Worm (Caenorhabditis elegans): ENCODE results near the gene cyp-44A1.
A peak's percentile ranks its signal among the peaks of the same experiment; 100 is the strongest.

cyp-44A1 gene

ce11 chrII:5543476-5544144 lies 39.8 kb downstream of the cyp-44A1 start (continued):
- TF ChIP-seq arid-1 (GFP tag; conservative IDR thresholded peaks at IDR 0.05) (peak; percentile 96), ama-1 (optimal IDR thresholded peaks at IDR 0.05) (peak; percentile 100), daf-19 (GFP tag; conservative IDR thresholded peaks at IDR 0.05) (peak; percentile 95), Y5F2A.4 (GFP tag; optimal IDR thresholded peaks at IDR 0.05) (peak; percentile 86), dmd-6 (GFP tag; IDR thresholded peaks at IDR 0.05) (peak; percentile 98), mep-1 (tag; optimal IDR thresholded peaks at IDR 0.05) (peak; percentile 99), daf-8 (GFP tag; IDR thresholded peaks at IDR 0.05) (peak; percentile 84; the same call in 1 of the 2 replicates), daf-12 (tag; optimal IDR thresholded peaks at IDR 0.05) (no peak), dve-1 (tag; optimal IDR thresholded peaks at IDR 0.05; ENCODE audit: insufficient read depth) (peak; percentile 99), nhr-25 (tag; optimal IDR thresholded peaks at IDR 0.05; ENCODE audit: borderline replicate concordance, insufficient read depth) (peak; percentile 97), php-3 (GFP tag; IDR thresholded peaks at IDR 0.05) (peak; percentile 86), ceh-82 (tag; optimal IDR thresholded peaks at IDR 0.05) (no peak), madf-9 (GFP tag; conservative IDR thresholded peaks at IDR 0.05) (peak; percentile 94), madf-5 (GFP tag; IDR thresholded peaks at IDR 0.05) (peak in 1 of 2 experiments; percentile 33; a peak in 1 of 4 replicates), egl-27 (tag; optimal IDR thresholded peaks at IDR 0.05) (no peak), zfp-2 (tag; optimal IDR thresholded peaks at IDR 0.05) (peak; percentile 79), saeg-2 (GFP tag; IDR thresholded peaks at IDR 0.05) (peak; percentile 95), hmg-1.1 (GFP tag; IDR thresholded peaks at IDR 0.05) (peak; percentile 99), zag-1 (tag; optimal IDR thresholded peaks at IDR 0.05) (peak; percentile 95), mes-2 (tag; optimal IDR thresholded peaks at IDR 0.05; ENCODE audit: poor library complexity, severe bottlenecking) (peak; percentile 97), tra-1 (GFP tag; IDR thresholded peaks at IDR 0.05) (peak; percentile 96), hlh-11 (tag; optimal IDR thresholded peaks at IDR 0.05) (peak; percentile 97), nhr-48 (tag; optimal IDR thresholded peaks at IDR 0.05) (peak; percentile 95), nhr-111 (GFP tag; optimal IDR thresholded peaks at IDR 0.05) (peak; percentile 97), mxl-2 (GFP tag; conservative IDR thresholded peaks at IDR 0.05) (peak; percentile 85; the same call in 1 of the 2 replicates), lin-1 (GFP tag; IDR thresholded peaks at IDR 0.05) (peak; percentile 95), F10B5.3 (tag; optimal IDR thresholded peaks at IDR 0.05) (peak; percentile 93), lsy-2 (tag; optimal IDR thresholded peaks at IDR 0.05) (peak; percentile 94 to 96), gei-8 (GFP tag; optimal IDR thresholded peaks at IDR 0.05) (peak; percentile 95), lin-38 (GFP tag; IDR thresholded peaks at IDR 0.05) (peak; percentile 90), ZK546.5 (tag; optimal IDR thresholded peaks at IDR 0.05) (peak; percentile 44 to 74), F44E2.7 (GFP tag; IDR thresholded peaks at IDR 0.05) (0 out of 2 replicates have a peak, but pooled peaks have one; percentile 69), nhr-237 (tag; optimal IDR thresholded peaks at IDR 0.05) (peak; percentile 65), zip-2 (tag; optimal IDR thresholded peaks at IDR 0.05) (peak; percentile 92), T26A8.4 (GFP tag; IDR thresholded peaks at IDR 0.05) (peak; percentile 99), fos-1 (tag; optimal IDR thresholded peaks at IDR 0.05) (peak; percentile 77), sdz-12 (GFP tag; optimal IDR thresholded peaks at IDR 0.05) (peak; percentile 94), nhr-77 (tag; optimal IDR thresholded peaks at IDR 0.05) (peak; percentile 97), nhr-102 (tag; optimal IDR thresholded peaks at IDR 0.05) (peak; percentile 97), ceh-20 (GFP tag; IDR thresholded peaks at IDR 0.05) (peak; percentile 97), lin-29 (GFP tag; IDR thresholded peaks at IDR 0.05) (peak; percentile 91), vab-7 (GFP tag; IDR thresholded peaks at IDR 0.05) (peak; percentile 94), Y75B8A.6 (GFP tag; IDR thresholded peaks at IDR 0.05) (peak; percentile 76; the same call in 1 of the 2 replicates), pqm-1 (tag; optimal IDR thresholded peaks at IDR 0.05) (peak; percentile 67), lin-13 (GFP tag; optimal IDR thresholded peaks at IDR 0.05) (peak; percentile 92), lin-39 (tag; optimal IDR thresholded peaks at IDR 0.05) (peak; percentile 66), ctbp-1 (GFP tag; IDR thresholded peaks at IDR 0.05) (peak; percentile 99), nhr-42 (GFP tag; IDR thresholded peaks at IDR 0.05) (peak; percentile 96)

Data from whole organism, L4 larva.